Fruit fly (Drosophila melanogaster) whole organism, embryonic: ENCODE results near the gene trbl.
A peak's percentile ranks its signal among the peaks of the same experiment; 100 is the strongest.

Experiments used
- Antp ChIP-seq: fragments of 200-800 bp; sonication (Bioruptor generic); optimal IDR thresholded peaks from 3 replicates; lab custom pipeline; 2016; ENCODE audit warnings: missing biosample characterization, missing genetic modification characterization
- CG10267 ChIP-seq: fragments of 200-800 bp; sonication (Bioruptor generic); optimal IDR thresholded peaks from 2 replicates; lab custom pipeline; 2018; ENCODE audit warnings: missing biosample characterization, mild to moderate bottlenecking, missing genetic modification characterization, moderate library complexity
- CG10274 ChIP-seq: fragments of 200-800 bp; sonication (Bioruptor generic); optimal IDR thresholded peaks from 3 replicates; lab custom pipeline; 2017; ENCODE audit warnings: missing biosample characterization, mild to moderate bottlenecking, missing genetic modification characterization
- CG10366 ChIP-seq: fragments of 200-800 bp; sonication (Bioruptor generic); IDR thresholded peaks from 2 replicates; pipeline ENCODE4 v1.3.6; 2022; ENCODE audit warnings: missing biosample characterization, missing genetic modification characterization
- CG10565 ChIP-seq: fragments of 200-800 bp; sonication (Bioruptor generic); optimal IDR thresholded peaks from 3 replicates; lab custom pipeline; 2016; ENCODE audit warnings: missing biosample characterization, mild to moderate bottlenecking, missing genetic modification characterization
- CG12391 ChIP-seq: fragments of 200-800 bp; sonication (Bioruptor generic); optimal IDR thresholded peaks from 3 replicates; lab custom pipeline; 2018; ENCODE audit warnings: missing biosample characterization, mild to moderate bottlenecking, missing genetic modification characterization, moderate library complexity
- CG12769 ChIP-seq: fragments of 200-800 bp; sonication (Bioruptor generic); optimal IDR thresholded peaks from 2 replicates; lab custom pipeline; 2019; ENCODE audit warnings: missing biosample characterization, mild to moderate bottlenecking, missing genetic modification characterization, moderate library complexity
- CG15073 ChIP-seq: fragments of 200-800 bp; sonication (Bioruptor generic); optimal IDR thresholded peaks from 2 replicates; lab custom pipeline; 2016; ENCODE audit warnings: missing biosample characterization, missing genetic modification characterization
- CG15601 ChIP-seq: fragments of 200-800 bp; sonication (Bioruptor generic); optimal IDR thresholded peaks from 3 replicates; lab custom pipeline; 2019; ENCODE audit warnings: missing biosample characterization, mild to moderate bottlenecking, missing genetic modification characterization, moderate library complexity
- CG1603 ChIP-seq: fragments of 200-800 bp; sonication (Bioruptor generic); optimal IDR thresholded peaks from 2 replicates; lab custom pipeline; 2019; ENCODE audit warnings: missing biosample characterization, mild to moderate bottlenecking, missing genetic modification characterization, moderate library complexity
- CG17802 ChIP-seq: fragments of 200-800 bp; sonication (Bioruptor generic); optimal IDR thresholded peaks from 2 replicates; lab custom pipeline; 2018; ENCODE audit warnings: missing biosample characterization, mild to moderate bottlenecking, missing genetic modification characterization, moderate library complexity
- CG2875 ChIP-seq: fragments of 200-800 bp; sonication (Bioruptor generic); optimal IDR thresholded peaks from 2 replicates; lab custom pipeline; 2017; ENCODE audit warnings: missing biosample characterization, mild to moderate bottlenecking, missing genetic modification characterization, missing genetic modification reagents
- CG30403 ChIP-seq: fragments of 200-800 bp; sonication (Bioruptor generic); optimal IDR thresholded peaks from 3 replicates; lab custom pipeline; 2016; ENCODE audit warnings: missing biosample characterization, missing genetic modification characterization
- CG3065 ChIP-seq: fragments of 200-800 bp; sonication (Bioruptor generic); optimal IDR thresholded peaks from 2 replicates; lab custom pipeline; 2016; ENCODE audit warnings: missing biosample characterization, missing genetic modification characterization
- CG3726 ChIP-seq: fragments of 200-800 bp; sonication (Bioruptor generic); IDR thresholded peaks from 3 replicates; pipeline ENCODE4, ENCODE4 v1.3.6; 2022; ENCODE audit warnings: missing biosample characterization, missing genetic modification characterization
- CG4617 ChIP-seq: fragments of 200-800 bp; sonication (Bioruptor generic); optimal IDR thresholded peaks from 3 replicates; lab custom pipeline; 2016; ENCODE audit warnings: missing biosample characterization, missing genetic modification characterization, borderline replicate concordance
- CG4707 ChIP-seq: fragments of 200-800 bp; sonication (Bioruptor generic); optimal IDR thresholded peaks from 2 replicates; lab custom pipeline; 2018; ENCODE audit warnings: missing biosample characterization, mild to moderate bottlenecking, missing genetic modification characterization, moderate library complexity
- CG6689 ChIP-seq: fragments of 200-800 bp; sonication (Bioruptor generic); IDR thresholded peaks from 2 replicates; pipeline ENCODE4 v1.3.6; 2022; ENCODE audit warnings: missing biosample characterization, missing genetic modification characterization
- CG6813 ChIP-seq: fragments of 200-800 bp; sonication (Bioruptor generic); optimal IDR thresholded peaks from 2 replicates; lab custom pipeline; 2017; ENCODE audit warnings: missing biosample characterization, missing genetic modification characterization, mild to moderate bottlenecking, moderate library complexity, missing genetic modification reagents
- CG7928 ChIP-seq: fragments of 200-800 bp; sonication (Bioruptor generic); optimal IDR thresholded peaks from 2 replicates; lab custom pipeline; 2017; ENCODE audit warnings: missing biosample characterization, mild to moderate bottlenecking, missing genetic modification characterization
- CG7963 ChIP-seq: fragments of 200-800 bp; sonication (Bioruptor generic); IDR thresholded peaks from 3 replicates; pipeline ENCODE4 v1.3.6; 2022; ENCODE audit warnings: missing biosample characterization, missing genetic modification characterization; ENCODE audit not compliant: partially characterized antibody
- CG8089 ChIP-seq: fragments of 200-800 bp; sonication (Bioruptor generic); optimal IDR thresholded peaks from 3 replicates; lab custom pipeline; 2016; ENCODE audit warnings: missing biosample characterization, missing genetic modification characterization
- CG9727 ChIP-seq: fragments of 200-800 bp; sonication (Bioruptor generic); optimal IDR thresholded peaks from 3 replicates; lab custom pipeline; 2017; ENCODE audit warnings: missing biosample characterization, mild to moderate bottlenecking, missing genetic modification characterization
- CG9876 ChIP-seq: fragments of 200-800 bp; sonication (Bioruptor generic); optimal IDR thresholded peaks from 2 replicates; lab custom pipeline; 2016; ENCODE audit warnings: missing biosample characterization, missing genetic modification characterization
- Chrac-16 ChIP-seq: fragments of 200-800 bp; sonication (Bioruptor generic); optimal IDR thresholded peaks from 3 replicates; lab custom pipeline; 2016; ENCODE audit warnings: missing biosample characterization, missing genetic modification characterization
- CkIIα-i1 ChIP-seq: fragments of 200-800 bp; sonication (Bioruptor generic); IDR thresholded peaks from 2 replicates; pipeline ENCODE4 v1.3.6; 2022; ENCODE audit warnings: missing biosample characterization, missing genetic modification characterization
- Mrtf ChIP-seq: fragments of 200-800 bp; sonication (Bioruptor generic); IDR thresholded peaks from 3 replicates; pipeline ENCODE4 v1.3.6; 2022; ENCODE audit warnings: missing biosample characterization, missing genetic modification characterization
- Neu2 ChIP-seq: fragments of 200-800 bp; sonication (Bioruptor generic); optimal IDR thresholded peaks from 3 replicates; lab custom pipeline; 2016; ENCODE audit warnings: missing biosample characterization, missing genetic modification characterization, borderline replicate concordance
- NfI ChIP-seq: fragments of 200-800 bp; sonication (Bioruptor generic); optimal IDR thresholded peaks from 3 replicates; lab custom pipeline; 2018; ENCODE audit warnings: missing biosample characterization, mild to moderate bottlenecking, missing genetic modification characterization, moderate library complexity
- Side ChIP-seq: fragments of 200-800 bp; sonication (Bioruptor generic); optimal IDR thresholded peaks from 2 replicates; lab custom pipeline; 2016; ENCODE audit warnings: missing biosample characterization, missing genetic modification characterization
- Ssrp ChIP-seq: fragments of 200-800 bp; sonication (Bioruptor generic); optimal IDR thresholded peaks from 2 replicates; lab custom pipeline; 2018; ENCODE audit warnings: missing biosample characterization, mild to moderate bottlenecking, missing genetic modification characterization, moderate library complexity
- Xbp1 ChIP-seq: fragments of 200-800 bp; sonication (Bioruptor generic); optimal IDR thresholded peaks from 3 replicates; lab custom pipeline; 2016; ENCODE audit warnings: missing biosample characterization, mild to moderate bottlenecking, missing genetic modification characterization
- abd-A ChIP-seq: fragments of 200-800 bp; sonication (Bioruptor generic); optimal IDR thresholded peaks from 3 replicates; lab custom pipeline; 2019; ENCODE audit warnings: missing biosample characterization, mild to moderate bottlenecking, missing genetic modification characterization, moderate library complexity
- esg ChIP-seq: fragments of 200-800 bp; sonication (Bioruptor generic); conservative IDR thresholded peaks from 2 replicates; pipeline ENCODE4 v1.3.6; 2022; ENCODE audit warnings: missing biosample characterization, missing genetic modification characterization
- gcm2 ChIP-seq: fragments of 200-800 bp; sonication (Bioruptor generic); optimal IDR thresholded peaks from 2 replicates; lab custom pipeline; 2016; ENCODE audit warnings: missing biosample characterization, missing genetic modification characterization
- gem ChIP-seq: fragments of 200-800 bp; sonication (Bioruptor generic); optimal IDR thresholded peaks from 2 replicates; lab custom pipeline; 2019; ENCODE audit warnings: missing biosample characterization, mild to moderate bottlenecking, missing genetic modification characterization, moderate library complexity
- mirr ChIP-seq: fragments of 200-800 bp; sonication (Bioruptor generic); optimal IDR thresholded peaks from 3 replicates; lab custom pipeline; 2018; ENCODE audit warnings: missing biosample characterization, mild to moderate bottlenecking, missing genetic modification characterization
- nom ChIP-seq: fragments of 200-800 bp; sonication (Bioruptor generic); optimal IDR thresholded peaks from 2 replicates; lab custom pipeline; 2017; ENCODE audit warnings: missing biosample characterization, missing genetic modification characterization, mild to moderate bottlenecking, moderate library complexity, missing genetic modification reagents
- oc ChIP-seq: fragments of 200-800 bp; sonication (Bioruptor generic); optimal IDR thresholded peaks from 2 replicates; lab custom pipeline; 2018; ENCODE audit warnings: missing biosample characterization, mild to moderate bottlenecking, missing genetic modification characterization, moderate library complexity
- psq ChIP-seq: fragments of 200-800 bp; sonication (Bioruptor generic); optimal IDR thresholded peaks from 2 replicates; lab custom pipeline; 2017; ENCODE audit warnings: missing biosample characterization, missing genetic modification characterization
- pzg ChIP-seq: fragments of 200-800 bp; sonication (Bioruptor generic); optimal IDR thresholded peaks from 3 replicates; lab custom pipeline; 2018; ENCODE audit warnings: missing biosample characterization, mild to moderate bottlenecking, missing genetic modification characterization, moderate library complexity
- rib ChIP-seq: fragments of 200-800 bp; sonication (Bioruptor generic); IDR thresholded peaks from 2 replicates; pipeline ENCODE4 v1.3.6; 2022; ENCODE audit warnings: missing biosample characterization, missing genetic modification characterization
- row ChIP-seq: fragments of 200-800 bp; sonication (Bioruptor generic); IDR thresholded peaks from 3 replicates; pipeline ENCODE4 v1.3.6; 2022; ENCODE audit warnings: missing biosample characterization, missing genetic modification characterization
- sens-2 ChIP-seq: fragments of 200-800 bp; sonication (Bioruptor generic); IDR thresholded peaks from 2 replicates; pipeline ENCODE4 v1.3.6; 2022; ENCODE audit warnings: missing biosample characterization, missing genetic modification characterization
- sna ChIP-seq: fragments of 200-800 bp; sonication (Bioruptor generic); IDR thresholded peaks from 2 replicates; pipeline ENCODE4 v1.3.6; 2022; ENCODE audit warnings: missing biosample characterization, missing genetic modification characterization; ENCODE audit not compliant: partially characterized antibody
- sqz ChIP-seq: fragments of 200-800 bp; sonication (Bioruptor generic); optimal IDR thresholded peaks from 3 replicates; lab custom pipeline; 2018; ENCODE audit warnings: missing biosample characterization, mild to moderate bottlenecking, missing genetic modification characterization
- tx ChIP-seq: fragments of 200-800 bp; sonication (Bioruptor generic); optimal IDR thresholded peaks from 2 replicates; lab custom pipeline; 2016; ENCODE audit warnings: missing biosample characterization, missing genetic modification characterization
- unpg ChIP-seq: fragments of 200-800 bp; sonication (Bioruptor generic); optimal IDR thresholded peaks from 3 replicates; lab custom pipeline; 2018; ENCODE audit warnings: missing biosample characterization, mild to moderate bottlenecking, missing genetic modification characterization, moderate library complexity
- zen ChIP-seq: fragments of 200-800 bp; sonication (Bioruptor generic); optimal IDR thresholded peaks from 3 replicates; lab custom pipeline; 2018; ENCODE audit warnings: missing biosample characterization, mild to moderate bottlenecking, missing genetic modification characterization, moderate library complexity

Gene trbl

DNA sequence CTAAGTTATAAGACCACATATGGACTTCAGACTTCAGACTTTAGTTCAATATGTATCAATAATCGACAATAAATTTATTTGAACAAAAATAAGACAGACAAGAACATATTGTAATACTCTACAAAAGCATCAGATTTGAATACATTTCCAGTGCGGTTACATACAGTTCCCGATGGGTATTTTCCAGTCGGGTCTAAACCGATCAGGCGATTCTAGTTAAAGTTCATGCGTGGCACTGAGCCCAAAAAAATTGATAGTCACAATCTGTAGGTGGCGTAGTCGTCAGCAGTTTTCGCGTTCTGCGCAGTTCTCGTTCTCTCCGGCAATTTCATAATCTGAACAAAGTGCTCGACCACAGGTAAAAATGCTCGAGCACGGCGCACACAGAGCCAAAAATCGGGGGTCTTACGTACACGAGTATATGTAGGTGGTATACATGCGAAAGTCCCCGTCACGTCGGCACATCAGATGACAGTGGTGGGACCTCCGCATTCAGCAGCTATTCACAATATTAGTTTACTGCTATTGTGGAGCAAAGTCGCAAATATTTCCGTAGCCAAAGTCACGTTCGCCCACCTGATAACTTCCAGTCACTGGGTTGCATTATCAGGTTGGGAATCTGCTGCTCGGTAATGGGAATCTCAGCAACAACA is 6.0 kb downstream of the trbl start (continued):
- peak; percentile 73 for TF ChIP-seq CG12769 (tag; lab: Kevin White, UChicago)
- TF ChIP-seq CG10274, result peak; percentile 13
- no peak for TF ChIP-seq CG8089 (GFP tag; lab: Kevin White, UChicago)
- TF ChIP-seq CG9727 (GFP tag; lab: Kevin White, UChicago), result peak; percentile 57
- peak; percentile 37 for TF ChIP-seq Chrac-16 (GFP tag; lab: Kevin White, UChicago)
- TF ChIP-seq rib, result no peak
- no peak for TF ChIP-seq oc (tag; lab: Kevin White, UChicago)
- no peak for TF ChIP-seq CG15601
- TF ChIP-seq CG17802 (tag; lab: Kevin White, UChicago), result no peak
- TF ChIP-seq mirr, result peak; percentile 63
- TF ChIP-seq CG9876 (GFP tag; lab: Kevin White, UChicago), result no peak
- no peak for TF ChIP-seq CG7963 (GFP tag; lab: Robert Waterston, UW)
- 0 out of 3 replicates have a peak, but pooled peaks have one; percentile 37 for TF ChIP-seq Mrtf (GFP tag; lab: Robert Waterston, UW)
- TF ChIP-seq unpg (GFP tag; lab: Kevin White, UChicago), result peak; percentile 26
- peak; percentile 31; the same call in 1 of the 2 replicates for TF ChIP-seq CG10366
- TF ChIP-seq CG3726 (GFP tag; lab: Robert Waterston, UW), result no peak
- no peak for TF ChIP-seq psq
- TF ChIP-seq CG12391 (tag; lab: Kevin White, UChicago), result peak; percentile 38
- TF ChIP-seq CG4707 (GFP tag; lab: Kevin White, UChicago), result no peak
- TF ChIP-seq CkIIα-i1, result no peak
- TF ChIP-seq CG10267, result no peak
- TF ChIP-seq CG1603 (tag; lab: Kevin White, UChicago), result no peak
- TF ChIP-seq CG6689, result 0 out of 2 replicates have a peak, but pooled peaks have one; percentile 34
- peak; percentile 13 for TF ChIP-seq Antp (GFP tag; lab: Kevin White, UChicago)
- TF ChIP-seq CG7928 (GFP tag; lab: Kevin White, UChicago), result no peak
- TF ChIP-seq Neu2, result no peak
- TF ChIP-seq Xbp1 (GFP tag; lab: Kevin White, UChicago), result peak; percentile 40
- TF ChIP-seq sens-2 (GFP tag; lab: Robert Waterston, UW), result no peak
- peak; percentile 40 for TF ChIP-seq CG15073 (GFP tag; lab: Kevin White, UChicago)
- no peak for TF ChIP-seq abd-A
- peak; percentile 3 for TF ChIP-seq NfI (GFP tag; lab: Kevin White, UChicago)
- no peak for TF ChIP-seq CG10565 (GFP tag; lab: Kevin White, UChicago)
- no peak for TF ChIP-seq Ssrp (tag; lab: Kevin White, UChicago)
- TF ChIP-seq pzg (GFP tag; lab: Kevin White, UChicago), result no peak
- peak; percentile 63 for TF ChIP-seq CG30403 (GFP tag; lab: Kevin White, UChicago)
- TF ChIP-seq sna, result no peak
- no peak for TF ChIP-seq CG3065 (GFP tag; lab: Kevin White, UChicago)
- no peak for TF ChIP-seq zen (tag; lab: Kevin White, UChicago)
- TF ChIP-seq gcm2 (GFP tag; lab: Kevin White, UChicago), result no peak
- no peak for TF ChIP-seq nom (GFP tag; lab: Kevin White, UChicago)
- no peak for TF ChIP-seq esg (GFP tag; lab: Robert Waterston, UW)
- TF ChIP-seq CG6813 (GFP tag; lab: Kevin White, UChicago), result no peak
- peak; percentile 78 for TF ChIP-seq row (GFP tag; lab: Robert Waterston, UW)
- no peak for TF ChIP-seq Side (GFP tag; lab: Kevin White, UChicago)
- no peak for TF ChIP-seq tx (GFP tag; lab: Kevin White, UChicago)
- TF ChIP-seq CG2875 (GFP tag; lab: Kevin White, UChicago), result no peak
- TF ChIP-seq CG4617, result no peak
- peak; percentile 71 for TF ChIP-seq gem (tag; lab: Kevin White, UChicago)
- TF ChIP-seq sqz (GFP tag; lab: Kevin White, UChicago), result no peak
